Worm (Caenorhabditis elegans): ENCODE results near the gene sre-9.

ce11 chrV:3894661-3895060, at the start of gene sre-9:
- TF ChIP-seq zag-1 (tag; optimal IDR thresholded peaks at IDR 0.05) (no peak), nhr-76 (tag; optimal IDR thresholded peaks at IDR 0.05) (no peak), snpc-4 (tag; optimal IDR thresholded peaks at IDR 0.05) (no peak), lin-39 (tag; optimal IDR thresholded peaks at IDR 0.05) (no peak), ztf-4 (tag; optimal IDR thresholded peaks at IDR 0.05) (no peak), fkh-10 (GFP tag; optimal IDR thresholded peaks at IDR 0.05) (no peak), mdl-1 (tag; optimal IDR thresholded peaks at IDR 0.05) (no peak), ama-1 (optimal IDR thresholded peaks at IDR 0.05) (no peak), nhr-12 (tag; optimal IDR thresholded peaks at IDR 0.05) (no peak), elt-1 (tag; optimal IDR thresholded peaks at IDR 0.05) (no peak)

All from whole organism, L3 larva.